Worm (Caenorhabditis elegans): ENCODE data around the gene T01G1.2.

DNA sequence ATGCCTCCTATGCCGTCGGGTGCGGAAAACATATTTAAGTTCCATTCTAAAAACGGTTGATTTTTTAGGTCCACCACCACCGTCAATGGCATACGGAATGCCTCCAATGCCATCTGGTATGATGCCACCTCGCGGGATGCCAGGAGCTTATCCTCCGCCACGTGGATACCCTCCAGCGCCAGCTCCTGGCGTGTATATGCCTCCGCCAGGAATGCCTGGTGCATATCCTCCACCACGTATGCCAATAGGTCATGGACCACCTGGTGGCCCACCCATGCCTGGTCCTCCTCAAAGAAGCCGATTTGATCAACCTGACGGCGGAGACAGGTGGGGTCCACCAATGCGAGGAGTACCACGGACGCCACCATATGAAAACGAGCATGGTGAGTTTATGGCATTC lies 42.7 kb upstream of the T01G1.2 start:
- TF ChIP-seq flt-1 (GFP tag; IDR thresholded peaks at IDR 0.05), result no peak
- no peak for TF ChIP-seq ama-1 (optimal IDR thresholded peaks at IDR 0.05)
- TF ChIP-seq ceh-36 (tag; optimal IDR thresholded peaks at IDR 0.05), result no peak
- TF ChIP-seq aly-1 (tag; optimal IDR thresholded peaks at IDR 0.05), result no peak
- TF ChIP-seq hmbx-1 (tag; optimal IDR thresholded peaks at IDR 0.05), result no peak
- TF ChIP-seq ceh-13 (GFP tag; optimal IDR thresholded peaks at IDR 0.05), result no peak
- no peak for TF ChIP-seq scrt-1 (GFP tag; IDR thresholded peaks at IDR 0.05)
